Fruit fly (Drosophila melanogaster) whole organism, adult: ENCODE measurements around the gene dl.

Experiments
- CG11617 ChIP-seq: fragments of 200-800 bp; sonication (Bioruptor generic); optimal IDR thresholded peaks from 2 replicates; lab custom pipeline; 2017; ENCODE audit warnings: mild to moderate bottlenecking, missing biosample characterization, missing genetic modification reagents, missing genetic modification characterization
- CG12768 ChIP-seq: fragments of 200-800 bp; sonication (Bioruptor generic); optimal IDR thresholded peaks from 2 replicates; lab custom pipeline; 2017; ENCODE audit warnings: missing biosample characterization, missing genetic modification characterization, mild to moderate bottlenecking, moderate library complexity, missing genetic modification reagents
- CG14711 ChIP-seq: fragments of 200-800 bp; sonication (Bioruptor generic); optimal IDR thresholded peaks from 2 replicates; lab custom pipeline; 2018; ENCODE audit warnings: missing biosample characterization, mild to moderate bottlenecking, missing genetic modification characterization, moderate library complexity
- CG1620 ChIP-seq: fragments of 200-800 bp; sonication (Bioruptor generic); optimal IDR thresholded peaks from 2 replicates; lab custom pipeline; 2016; ENCODE audit warnings: missing biosample characterization, missing genetic modification characterization
- CG33017 ChIP-seq: fragments of 200-800 bp; sonication (Bioruptor generic); optimal IDR thresholded peaks from 2 replicates; lab custom pipeline; 2018; ENCODE audit warnings: missing biosample characterization, mild to moderate bottlenecking, missing genetic modification characterization, moderate library complexity
- CG5204 ChIP-seq: fragments of 200-800 bp; sonication (Bioruptor generic); optimal IDR thresholded peaks from 2 replicates; lab custom pipeline; 2016; ENCODE audit warnings: missing biosample characterization, missing genetic modification characterization
- CG7045 ChIP-seq: fragments of 200-800 bp; sonication (Bioruptor generic); optimal IDR thresholded peaks from 2 replicates; lab custom pipeline; 2017; ENCODE audit warnings: missing biosample characterization, mild to moderate bottlenecking, missing genetic modification characterization
- CG7101 ChIP-seq: fragments of 200-800 bp; sonication (Bioruptor generic); optimal IDR thresholded peaks from 2 replicates; lab custom pipeline; 2018; ENCODE audit warnings: missing biosample characterization, mild to moderate bottlenecking, missing genetic modification characterization, moderate library complexity
- Clk ChIP-seq: fragments of 200-800 bp; sonication (Bioruptor generic); optimal IDR thresholded peaks from 2 replicates; lab custom pipeline; 2017; ENCODE audit warnings: missing biosample characterization, missing genetic modification characterization
- Crg-1 ChIP-seq: fragments of 200-800 bp; sonication (Bioruptor generic); optimal IDR thresholded peaks from 2 replicates; lab custom pipeline; 2016; ENCODE audit warnings: missing biosample characterization, missing genetic modification characterization
- Hr96 ChIP-seq: fragments of 200-800 bp; sonication (Bioruptor generic); optimal IDR thresholded peaks from 2 replicates; lab custom pipeline; 2016; ENCODE audit warnings: missing biosample characterization, missing genetic modification characterization
- Mnt ChIP-seq: fragments of 200-800 bp; sonication (Bioruptor generic); optimal IDR thresholded peaks from 2 replicates; lab custom pipeline; 2016; ENCODE audit warnings: missing biosample characterization, mild to moderate bottlenecking, missing genetic modification characterization
- bab1 ChIP-seq: fragments of 200-800 bp; sonication (Bioruptor generic); optimal IDR thresholded peaks from 3 replicates; lab custom pipeline; 2019; ENCODE audit warnings: missing biosample characterization, mild to moderate bottlenecking, missing genetic modification characterization, moderate library complexity
- cic ChIP-seq: fragments of 200-800 bp; sonication (Bioruptor generic); optimal IDR thresholded peaks from 2 replicates; lab custom pipeline; 2017; ENCODE audit warnings: missing biosample characterization, mild to moderate bottlenecking, missing genetic modification characterization, moderate library complexity
- cnc ChIP-seq, 2 experiments: fragments of >200 bp; optimal IDR thresholded peaks; 2 replicates each; lab custom pipeline; 2017
- kay ChIP-seq: fragments of 200-800 bp; sonication (Bioruptor generic); peaks from one replicate; lab custom pipeline; 2016; ENCODE audit warnings: missing biosample characterization, missing genetic modification characterization, borderline replicate concordance
- ovo ChIP-seq: fragments of 200-800 bp; sonication (Bioruptor generic); optimal IDR thresholded peaks from 2 replicates; lab custom pipeline; 2016; ENCODE audit warnings: missing biosample characterization, missing genetic modification characterization
- pad ChIP-seq: fragments of 200-800 bp; sonication (Bioruptor generic); optimal IDR thresholded peaks from 3 replicates; lab custom pipeline; 2017; ENCODE audit warnings: missing biosample characterization, missing genetic modification characterization, mild to moderate bottlenecking, moderate library complexity, missing genetic modification reagents
- tj ChIP-seq: fragments of 200-800 bp; sonication (Bioruptor generic); optimal IDR thresholded peaks from 3 replicates; lab custom pipeline; 2017; ENCODE audit warnings: missing biosample characterization, mild to moderate bottlenecking, missing genetic modification characterization, moderate library complexity
- toe ChIP-seq: fragments of 200-800 bp; sonication (Bioruptor generic); optimal IDR thresholded peaks from 2 replicates; lab custom pipeline; 2016; ENCODE audit warnings: missing biosample characterization, missing genetic modification characterization

dl gene

DNA sequence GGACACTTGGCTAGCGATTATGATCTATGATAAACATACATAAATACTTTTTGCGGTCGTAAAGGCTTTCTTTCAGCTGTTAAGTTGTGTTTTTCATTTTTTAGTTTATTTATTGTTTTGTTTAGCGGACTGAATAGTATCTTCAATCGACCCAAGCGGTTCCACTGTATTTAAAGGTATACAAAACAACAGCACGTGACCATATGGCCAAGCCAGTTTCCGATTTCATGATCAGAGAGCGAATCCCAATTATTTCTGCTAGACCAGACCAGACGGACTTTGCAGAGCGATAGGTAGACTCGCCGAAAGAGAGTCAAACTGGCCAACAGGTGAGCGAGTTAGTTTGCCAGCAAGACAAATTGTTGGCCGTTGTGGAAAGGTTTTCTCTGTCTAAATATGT, 21.4 kb upstream of the dl start, which contains the start of gene Sgt:
Sgt (plus strand) TSS at position 80 of the 400 bp plus-strand sequence.
- no peak for TF ChIP-seq bab1 (GFP tag; lab: Kevin White, UChicago)
- TF ChIP-seq kay (GFP tag; lab: Kevin White, UChicago) = no peak
- no peak for TF ChIP-seq cnc (optimal IDR thresholded peaks at IDR 0.05; lab: Kevin White, UChicago)
- no peak for TF ChIP-seq CG7045 (GFP tag; lab: Kevin White, UChicago)
- TF ChIP-seq CG1620 (GFP tag; lab: Kevin White, UChicago) = no peak

DNA sequence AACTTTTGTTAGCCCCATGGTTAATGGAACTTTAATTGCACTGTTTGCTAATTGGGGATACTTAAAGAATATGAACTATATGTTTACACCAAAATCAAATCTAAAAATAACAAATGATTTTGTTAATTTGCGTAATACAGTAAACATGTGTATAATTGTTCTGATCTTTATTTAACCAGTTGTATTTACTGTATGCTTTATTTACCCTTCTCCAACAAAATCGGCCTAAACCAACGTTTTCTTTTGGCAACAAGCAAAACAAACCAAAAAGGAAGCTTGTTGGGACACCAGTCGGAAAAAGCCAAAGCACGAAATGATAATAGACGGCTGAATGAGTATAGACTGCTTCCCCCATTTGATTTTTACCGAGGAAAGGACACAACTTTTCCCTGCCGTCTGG, 20.5 kb upstream of the dl start:
- no peak for TF ChIP-seq CG5204
- TF ChIP-seq CG7101 (tag; lab: Kevin White, UChicago) = no peak

dm6 chr2L:17466950-17467349, 16.8 kb upstream of the dl start:
- TF ChIP-seq CG12768 (GFP tag; lab: Kevin White, UChicago) = no peak
- TF ChIP-seq CG11617 (GFP tag; lab: Kevin White, UChicago) = no peak

DNA sequence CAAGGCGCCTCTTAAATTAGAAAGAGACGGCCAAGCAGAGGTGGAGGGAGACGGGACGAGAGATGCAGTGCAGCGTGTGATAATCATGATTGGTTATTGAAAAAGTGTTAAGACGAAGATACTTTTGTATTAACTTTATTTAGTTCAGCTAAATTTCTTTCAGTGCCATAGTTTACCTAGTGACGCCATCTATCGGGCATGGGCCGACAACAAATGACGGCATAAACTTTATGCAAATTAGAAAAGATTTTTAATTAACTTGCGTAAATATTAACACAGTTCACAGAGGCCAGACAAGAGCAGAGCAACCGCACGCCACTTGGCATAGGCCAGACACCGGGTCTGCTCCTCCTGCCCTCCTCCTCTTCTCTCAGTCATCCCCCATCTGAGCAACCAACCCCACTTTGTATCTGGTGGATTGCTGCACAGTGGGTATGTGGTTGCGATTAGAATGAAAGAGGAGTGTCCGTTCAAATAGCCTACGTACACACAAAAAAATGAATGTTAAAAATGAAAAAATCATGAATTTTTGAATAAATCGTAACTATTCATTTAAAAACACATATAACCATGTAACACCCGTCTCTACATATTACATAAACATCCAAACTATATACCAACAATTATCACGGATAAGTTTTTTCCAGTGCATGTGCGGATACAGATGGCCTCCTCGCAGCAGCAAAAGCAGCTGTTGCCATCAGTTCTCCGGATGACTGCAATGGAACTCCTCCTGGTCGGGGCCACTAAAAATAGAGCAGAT, 15.9 kb upstream of the dl start:
- TF ChIP-seq Mnt = no peak
- no peak for TF ChIP-seq bab1 (GFP tag; lab: Kevin White, UChicago)
- TF ChIP-seq Hr96 = peak; percentile 37
- TF ChIP-seq CG7101 (tag; lab: Kevin White, UChicago) = peak; percentile 23
- peak; percentile 61 for TF ChIP-seq CG7045 (GFP tag; lab: Kevin White, UChicago)
- peak; percentile 21 for TF ChIP-seq toe
- TF ChIP-seq kay (GFP tag; lab: Kevin White, UChicago) = peak; percentile 30

DNA sequence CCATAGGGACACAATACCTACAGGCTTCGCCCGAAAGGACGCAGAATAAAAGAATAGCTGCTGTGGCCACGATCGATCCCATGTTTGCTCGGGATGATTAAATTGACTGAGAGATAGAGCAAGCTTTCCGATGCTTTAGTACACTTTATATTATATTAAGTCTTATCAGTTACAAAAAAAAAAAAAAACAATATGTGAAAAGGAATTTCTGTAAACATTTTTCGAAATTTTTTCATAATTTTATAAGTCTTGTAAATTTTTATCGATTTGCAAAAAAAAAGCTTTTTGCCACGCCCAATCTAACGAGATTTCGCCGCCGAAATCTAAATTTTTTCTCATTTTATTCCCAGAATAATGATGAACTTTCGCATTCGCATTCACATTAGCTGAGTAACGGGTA, 7.8 kb upstream of the dl start, which contains the start of gene CG18563:
CG18563 (minus strand) TSS at position 101 of the 400 bp plus-strand sequence.
- TF ChIP-seq kay (GFP tag; lab: Kevin White, UChicago) = peak; percentile 70
- no peak for TF ChIP-seq Mnt
- no peak for TF ChIP-seq Crg-1 (GFP tag; lab: Kevin White, UChicago)

dm6 chr2L:17455823-17456222, 5.7 kb upstream of the dl start, which contains the start of gene SPH93:
SPH93 (minus strand) TSS chr2L:17455923.
- TF ChIP-seq Crg-1 (GFP tag; lab: Kevin White, UChicago) = no peak
- TF ChIP-seq pad (GFP tag; lab: Kevin White, UChicago) = no peak
- TF ChIP-seq Mnt = no peak
- no peak for TF ChIP-seq bab1 (GFP tag; lab: Kevin White, UChicago)
- no peak for TF ChIP-seq cic (GFP tag; lab: Kevin White, UChicago)
- no peak for TF ChIP-seq tj (GFP tag; lab: Kevin White, UChicago)
- no peak for TF ChIP-seq CG5204
- TF ChIP-seq CG33017 = no peak
- TF ChIP-seq toe = no peak
- TF ChIP-seq CG14711 (tag; lab: Kevin White, UChicago) = no peak
- TF ChIP-seq kay (GFP tag; lab: Kevin White, UChicago) = no peak

DNA sequence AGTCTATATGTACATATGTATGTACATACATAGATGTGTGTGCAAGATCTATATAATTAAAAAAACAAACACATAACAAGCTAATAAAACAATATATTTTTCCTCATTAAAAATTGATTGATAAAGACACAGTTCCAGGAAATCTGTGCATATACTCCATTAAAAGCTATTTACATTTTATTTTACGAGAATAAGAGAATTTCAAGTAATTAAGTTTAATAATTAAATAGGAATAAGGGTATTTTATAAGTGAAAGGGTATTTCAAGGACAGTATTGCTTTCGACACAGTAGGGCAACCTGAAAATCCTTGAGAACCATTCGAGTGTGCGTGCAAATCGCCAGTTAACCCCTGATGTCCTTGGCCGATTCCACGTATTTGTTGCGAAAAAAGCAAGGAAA, 2.5 kb upstream of the dl start, which contains the start of gene CG5050:
CG5050 (plus strand) TSS at position 301 of the 400 bp plus-strand sequence.
- TF ChIP-seq toe (no peak), Mnt (no peak), kay (GFP tag; lab: Kevin White, UChicago) (no peak), pad (GFP tag; lab: Kevin White, UChicago) (no peak), CG1620 (GFP tag; lab: Kevin White, UChicago) (no peak), cic (GFP tag; lab: Kevin White, UChicago) (no peak), Clk (GFP tag; lab: Kevin White, UChicago) (no peak), bab1 (GFP tag; lab: Kevin White, UChicago) (no peak), CG33017 (no peak), CG12768 (GFP tag; lab: Kevin White, UChicago) (no peak), ovo (no peak), CG7101 (tag; lab: Kevin White, UChicago) (no peak), Crg-1 (GFP tag; lab: Kevin White, UChicago) (no peak), Hr96 (no peak), CG14711 (tag; lab: Kevin White, UChicago) (no peak), cnc (optimal IDR thresholded peaks at IDR 0.05; lab: Kevin White, UChicago) (no peak), tj (GFP tag; lab: Kevin White, UChicago) (no peak), CG5204 (no peak)

- TF ChIP-seq Mnt (no peak), CG11617 (GFP tag; lab: Kevin White, UChicago) (no peak), toe (no peak), pad (GFP tag; lab: Kevin White, UChicago) (no peak), cic (GFP tag; lab: Kevin White, UChicago) (no peak), tj (GFP tag; lab: Kevin White, UChicago) (no peak), CG1620 (GFP tag; lab: Kevin White, UChicago) (no peak), CG12768 (GFP tag; lab: Kevin White, UChicago) (no peak), Clk (GFP tag; lab: Kevin White, UChicago) (no peak), CG7101 (tag; lab: Kevin White, UChicago) (no peak), bab1 (GFP tag; lab: Kevin White, UChicago) (no peak), CG14711 (tag; lab: Kevin White, UChicago) (no peak), CG7045 (GFP tag; lab: Kevin White, UChicago) (no peak), cnc (optimal IDR thresholded peaks at IDR 0.05; lab: Kevin White, UChicago) (no peak), ovo (no peak), CG5204 (no peak), kay (GFP tag; lab: Kevin White, UChicago) (no peak)
Measured at dm6 chr2L:17452084-17452483, 1.9 kb upstream of the dl start.
